Worm (Caenorhabditis elegans) whole organism, L2 larva: Measurements from ENCODE around the gene R11G1.11.

ENCODE experiments used
- C34F6.9 ChIP-seq: fragments of 150-350 bp; optimal IDR thresholded peaks from 2 replicates; lab custom pipeline; 2014; ENCODE audit warnings: missing biosample characterization, missing genetic modification characterization
- F13H6.1 ChIP-seq: sonication (generic microtip); optimal IDR thresholded peaks from 2 replicates; lab custom pipeline; 2016; ENCODE audit warnings: missing genetic modification characterization, missing compliant biosample characterization
- R02D3.7 ChIP-seq: fragments of 150-350 bp; optimal IDR thresholded peaks from 2 replicates; lab custom pipeline; 2014; ENCODE audit warnings: missing biosample characterization, missing genetic modification characterization
- ZK546.5 ChIP-seq: sonication (generic microtip); optimal IDR thresholded peaks from 2 replicates; lab custom pipeline; 2017; ENCODE audit warnings: missing biosample characterization, missing genetic modification characterization
- alr-1 ChIP-seq: fragments of 150-350 bp; optimal IDR thresholded peaks from 2 replicates; lab custom pipeline; 2014; ENCODE audit warnings: missing biosample characterization, missing genetic modification characterization
- aly-2 ChIP-seq: fragments of 150-350 bp; optimal IDR thresholded peaks from 2 replicates; lab custom pipeline; 2014; ENCODE audit warnings: missing biosample characterization, missing genetic modification characterization
- ama-1 ChIP-seq: fragments of 150-350 bp; optimal IDR thresholded peaks from 2 replicates; lab custom pipeline; 2018; ENCODE audit warnings: inconsistent platforms
- blmp-1 ChIP-seq: sonication (generic microtip); optimal IDR thresholded peaks from 2 replicates; lab custom pipeline; 2017; ENCODE audit warnings: missing genetic modification characterization, mild to moderate bottlenecking, missing compliant biosample characterization, antibody characterized with exemption, moderate library complexity; ENCODE audit not compliant: insufficient read depth
- ceh-16 ChIP-seq: fragments of 150-350 bp; optimal IDR thresholded peaks from 2 replicates; lab custom pipeline; 2014; ENCODE audit warnings: missing biosample characterization, missing genetic modification characterization
- ceh-82 ChIP-seq: fragments of 150-350 bp; optimal IDR thresholded peaks from 2 replicates; lab custom pipeline; 2014; ENCODE audit warnings: missing biosample characterization, missing genetic modification characterization
- crh-2 ChIP-seq: sonication (generic microtip); optimal IDR thresholded peaks from 2 replicates; lab custom pipeline; 2017; ENCODE audit warnings: missing biosample characterization, missing genetic modification characterization
- dmd-4 ChIP-seq: sonication (generic microtip); optimal IDR thresholded peaks from 2 replicates; lab custom pipeline; 2017; ENCODE audit warnings: missing biosample characterization, missing genetic modification characterization
- egl-27 ChIP-seq: sonication (generic microtip); optimal IDR thresholded peaks from 3 replicates; lab custom pipeline; 2017; ENCODE audit warnings: missing biosample characterization, missing genetic modification reagents, missing genetic modification characterization
- elt-1 ChIP-seq: fragments of 150-350 bp; optimal IDR thresholded peaks from 2 replicates; lab custom pipeline; 2014; ENCODE audit warnings: missing biosample characterization, missing genetic modification characterization
- elt-3 ChIP-seq: sonication (generic microtip); optimal IDR thresholded peaks from 2 replicates; lab custom pipeline; 2017; ENCODE audit warnings: missing biosample characterization, missing genetic modification characterization
- fos-1 ChIP-seq: fragments of 150-350 bp; optimal IDR thresholded peaks from 2 replicates; lab custom pipeline; 2014; ENCODE audit warnings: missing biosample characterization, missing genetic modification characterization
- gmeb-1 ChIP-seq: fragments of 150-350 bp; optimal IDR thresholded peaks from 2 replicates; lab custom pipeline; 2014; ENCODE audit warnings: missing biosample characterization, missing genetic modification characterization
- lin-11 ChIP-seq: fragments of 150-350 bp; sonication (generic microtip); optimal IDR thresholded peaks from 2 replicates; lab custom pipeline; 2014; ENCODE audit warnings: missing biosample characterization, missing genetic modification characterization, inconsistent platforms, mixed read lengths
- lin-13 ChIP-seq: fragments of 150-350 bp; optimal IDR thresholded peaks from 2 replicates; lab custom pipeline; 2014; ENCODE audit warnings: missing biosample characterization, missing genetic modification reagents, missing genetic modification characterization
- lin-39 ChIP-seq: fragments of 150-350 bp; optimal IDR thresholded peaks from 2 replicates; lab custom pipeline; 2014; ENCODE audit warnings: missing biosample characterization, missing genetic modification reagents, missing genetic modification characterization
- lsy-2 ChIP-seq, 2 experiments: fragments of 150-350 bp in 1 of 2; sonication (generic microtip) in 1 of 2; optimal IDR thresholded peaks; 2 replicates each; lab custom pipeline; 2014 to 2017; ENCODE audit warnings: missing biosample characterization in 2 of 2, missing genetic modification characterization in 2 of 2
- mab-5 ChIP-seq: fragments of 150-350 bp; optimal IDR thresholded peaks from 2 replicates; lab custom pipeline; 2014; ENCODE audit warnings: missing biosample characterization, missing genetic modification characterization
- mbf-1 ChIP-seq: sonication (generic microtip); optimal IDR thresholded peaks from 2 replicates; lab custom pipeline; 2017; ENCODE audit warnings: missing biosample characterization, missing genetic modification characterization
- mdl-1 ChIP-seq, 2 experiments: fragments of 150-350 bp in 1 of 2; sonication (generic microtip) in 1 of 2; optimal IDR thresholded peaks; 2 replicates each; lab custom pipeline; 2017; ENCODE audit warnings: missing biosample characterization in 2 of 2, missing genetic modification characterization in 2 of 2
- nhr-10 ChIP-seq: sonication (generic microtip); optimal IDR thresholded peaks from 2 replicates; lab custom pipeline; 2017; ENCODE audit warnings: missing biosample characterization, missing genetic modification characterization
- nhr-11 ChIP-seq: fragments of 150-350 bp; optimal IDR thresholded peaks from 2 replicates; lab custom pipeline; 2014; ENCODE audit warnings: missing biosample characterization, missing genetic modification characterization
- nhr-12 ChIP-seq: fragments of 150-350 bp; optimal IDR thresholded peaks from 2 replicates; lab custom pipeline; 2014; ENCODE audit warnings: missing biosample characterization, missing genetic modification characterization
- nhr-129 ChIP-seq: fragments of 150-350 bp; optimal IDR thresholded peaks from 2 replicates; lab custom pipeline; 2014; ENCODE audit warnings: missing biosample characterization, missing genetic modification characterization
- nhr-21 ChIP-seq: fragments of 150-350 bp; optimal IDR thresholded peaks from 2 replicates; lab custom pipeline; 2014; ENCODE audit warnings: missing biosample characterization, missing genetic modification characterization
- nhr-23 ChIP-seq: fragments of 150-350 bp; optimal IDR thresholded peaks from 2 replicates; lab custom pipeline; 2014; ENCODE audit warnings: missing biosample characterization, missing genetic modification reagents, missing genetic modification characterization
- nhr-237 ChIP-seq: fragments of 150-350 bp; optimal IDR thresholded peaks from 2 replicates; lab custom pipeline; 2014; ENCODE audit warnings: missing biosample characterization, missing genetic modification characterization
- nhr-25 ChIP-seq: fragments of 150-350 bp; sonication (generic microtip); optimal IDR thresholded peaks from 3 replicates; lab custom pipeline; 2014; ENCODE audit warnings: missing biosample characterization, missing genetic modification characterization
- nhr-6 ChIP-seq: fragments of 150-350 bp; optimal IDR thresholded peaks from 2 replicates; lab custom pipeline; 2014; ENCODE audit warnings: missing biosample characterization, missing genetic modification characterization
- nhr-77 ChIP-seq: fragments of 150-350 bp; optimal IDR thresholded peaks from 2 replicates; lab custom pipeline; 2014; ENCODE audit warnings: missing biosample characterization, missing genetic modification characterization
- peb-1 ChIP-seq: fragments of 150-350 bp; optimal IDR thresholded peaks from 2 replicates; lab custom pipeline; 2014; ENCODE audit warnings: missing biosample characterization, missing genetic modification characterization
- sem-4 ChIP-seq: fragments of 150-350 bp; optimal IDR thresholded peaks from 2 replicates; lab custom pipeline; 2014; ENCODE audit warnings: missing biosample characterization, missing genetic modification reagents, missing genetic modification characterization
- skn-1 ChIP-seq: sonication (generic microtip); optimal IDR thresholded peaks from 2 replicates; lab custom pipeline; 2017; ENCODE audit warnings: missing biosample characterization, missing genetic modification characterization
- sma-3 ChIP-seq: sonication (generic microtip); optimal IDR thresholded peaks from 2 replicates; lab custom pipeline; 2016; ENCODE audit warnings: missing genetic modification reagents, missing genetic modification characterization, missing compliant biosample characterization
- sma-9 ChIP-seq, 2 experiments: fragments of 150-350 bp in 1 of 2; sonication (generic microtip) in 1 of 2; optimal IDR thresholded peaks; 2 replicates each; lab custom pipeline; 2014 to 2016; ENCODE audit warnings: missing genetic modification characterization in 2 of 2, mild to moderate bottlenecking in 1 of 2, missing biosample characterization in 1 of 2, missing compliant biosample characterization in 1 of 2, missing genetic modification reagents in 1 of 2, moderate library complexity in 1 of 2
- snpc-4 ChIP-seq: fragments of 150-350 bp; optimal IDR thresholded peaks from 2 replicates; lab custom pipeline; 2014; ENCODE audit warnings: missing biosample characterization, missing genetic modification characterization
- unc-39 ChIP-seq: fragments of 150-350 bp; optimal IDR thresholded peaks from 2 replicates; lab custom pipeline; 2014; ENCODE audit warnings: missing biosample characterization, missing genetic modification characterization
- unc-55 ChIP-seq: fragments of 150-350 bp; sonication (generic microtip); optimal IDR thresholded peaks from 3 replicates; lab custom pipeline; 2014; ENCODE audit warnings: missing biosample characterization, missing genetic modification reagents, missing genetic modification characterization
- unc-62 ChIP-seq: fragments of 150-350 bp; optimal IDR thresholded peaks from 2 replicates; lab custom pipeline; 2014; ENCODE audit warnings: missing biosample characterization, missing genetic modification reagents, missing genetic modification characterization
- zag-1 ChIP-seq: fragments of 150-350 bp; optimal IDR thresholded peaks from 2 replicates; lab custom pipeline; 2014; ENCODE audit warnings: missing biosample characterization, missing genetic modification characterization
- ztf-1 ChIP-seq: fragments of 200-800 bp; sonication (Bioruptor generic); conservative IDR thresholded peaks from 2 replicates; pipeline ENCODE4 v1.3.6; 2022; ENCODE audit warnings: missing genetic modification characterization, missing compliant biosample characterization
- ztf-11 ChIP-seq: sonication (generic microtip); optimal IDR thresholded peaks from 2 replicates; lab custom pipeline; 2017; ENCODE audit warnings: missing biosample characterization, missing genetic modification characterization
- ztf-4 ChIP-seq: fragments of 150-350 bp; optimal IDR thresholded peaks from 2 replicates; lab custom pipeline; 2014; ENCODE audit warnings: missing biosample characterization, missing genetic modification characterization

The R11G1.11 gene

ce11 chrX:3644796-3645195 is 9.9 kb upstream of the R11G1.11 start, which contains the start of gene tmem-24:
TSS of gene tmem-24 (minus strand) at chrX:3644896.
- TF ChIP-seq nhr-77 (tag; lab: Kevin White, UChicago) (no peak), gmeb-1 (tag; lab: Kevin White, UChicago) (no peak), aly-2 (no peak), unc-39 (no peak), lin-39 (tag; lab: Kevin White, UChicago) (no peak), ceh-82 (tag; lab: Kevin White, UChicago) (no peak), elt-3 (tag; lab: Kevin White, UChicago) (no peak), ztf-1 (GFP tag; lab: Robert Waterston, UW) (no peak), blmp-1 (tag; lab: Kevin White, UChicago) (no peak), nhr-25 (no peak), dmd-4 (tag; lab: Kevin White, UChicago) (no peak)

DNA sequence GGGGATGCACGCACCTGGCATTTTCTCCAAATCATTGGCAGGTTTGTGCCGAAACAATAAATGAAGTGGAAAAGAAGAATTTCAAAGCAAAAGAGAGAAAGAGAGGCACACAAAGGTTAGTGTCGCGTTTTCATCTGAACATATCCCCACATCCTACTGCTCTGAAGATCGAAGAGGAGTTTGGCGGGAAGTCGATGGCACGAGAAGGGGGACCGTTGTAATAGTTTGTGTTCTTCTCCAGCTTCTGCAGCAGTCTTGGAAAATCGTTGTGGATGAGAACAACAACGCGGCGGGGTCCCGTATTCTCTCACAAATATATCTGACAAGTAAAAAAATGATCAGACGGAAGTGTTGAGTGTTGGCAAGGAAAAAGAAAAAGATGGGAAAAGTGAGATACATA is 8.8 kb upstream of the R11G1.11 start:
- TF ChIP-seq nhr-129 (peak; percentile 24), mab-5 (tag; lab: Kevin White, UChicago) (no peak), aly-2 (no peak), egl-27 (tag; lab: Kevin White, UChicago) (no peak), F13H6.1 (tag; lab: Kevin White, UChicago) (peak; percentile 34), ceh-16 (tag; lab: Kevin White, UChicago) (no peak), blmp-1 (tag; lab: Kevin White, UChicago) (no peak), sem-4 (tag; lab: Kevin White, UChicago) (no peak)
- TF ChIP-seq, all 48 proteins: peak for 2

DNA sequence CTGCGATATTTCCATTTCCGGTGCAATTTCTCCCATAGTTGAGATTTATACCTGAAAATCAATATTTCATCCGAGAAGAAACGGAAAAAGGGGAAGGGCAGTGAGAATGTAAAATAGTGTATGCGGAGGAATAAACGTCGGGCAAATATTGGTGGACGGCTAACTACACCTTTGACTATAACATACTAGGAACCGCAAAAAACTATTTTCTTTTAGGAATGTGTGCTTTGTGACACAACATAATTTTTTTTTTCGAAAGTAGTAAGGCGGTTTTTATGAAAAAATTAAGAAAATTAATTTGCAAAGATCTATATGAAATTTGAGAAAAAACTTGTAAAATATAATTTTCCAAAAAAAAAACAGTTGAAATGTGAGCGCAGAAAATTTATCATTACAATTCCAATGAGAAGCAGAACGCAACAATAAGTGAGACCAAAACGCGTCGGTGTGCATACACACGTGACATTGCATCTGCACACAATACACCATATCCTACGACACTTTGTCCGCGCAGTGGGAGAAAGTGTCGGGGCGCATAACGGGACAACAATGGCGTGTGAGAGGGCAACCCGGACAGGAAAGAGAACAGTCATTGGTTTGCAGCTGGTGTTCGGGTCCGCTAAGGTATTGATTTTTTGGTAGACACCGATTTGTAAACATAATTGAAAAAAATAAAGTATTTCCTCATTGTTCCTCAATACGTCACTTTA is 4.5 kb upstream of the R11G1.11 start, which contains the start of the genes sax-1 and R11G1.2:
Gene sax-1 (minus strand): TSS at position 51 of the 710 bp plus-strand sequence.
Gene R11G1.2 (plus strand): TSS at position 515 of the 710 bp plus-strand sequence.
- TF ChIP-seq fos-1 (tag; lab: Kevin White, UChicago) (peak; percentile 17), nhr-129 (peak; percentile 64), ztf-11 (tag; lab: Kevin White, UChicago) (no peak), C34F6.9 (peak; percentile 74), snpc-4 (tag; lab: Kevin White, UChicago) (no peak), ztf-4 (tag; lab: Kevin White, UChicago) (no peak), ceh-82 (tag; lab: Kevin White, UChicago) (no peak), lin-39 (tag; lab: Kevin White, UChicago) (no peak), nhr-25 (peak; percentile 57), mdl-1 (tag; optimal IDR thresholded peaks at IDR 0.05; lab: Kevin White, UChicago) (peak; percentile 37 to 88), zag-1 (tag; lab: Kevin White, UChicago) (no peak), nhr-23 (tag; lab: Kevin White, UChicago) (no peak), alr-1 (tag; lab: Kevin White, UChicago) (no peak), ama-1 (lab: Kevin White, UChicago) (no peak), nhr-77 (tag; lab: Kevin White, UChicago) (no peak), dmd-4 (tag; lab: Kevin White, UChicago) (no peak), nhr-10 (tag; lab: Kevin White, UChicago) (no peak), lin-13 (GFP tag; lab: Kevin White, UChicago) (peak; percentile 16), egl-27 (tag; lab: Kevin White, UChicago) (no peak), nhr-11 (tag; lab: Kevin White, UChicago) (no peak), elt-3 (tag; lab: Kevin White, UChicago) (no peak), R02D3.7 (tag; lab: Kevin White, UChicago) (no peak), nhr-12 (no peak), aly-2 (no peak), peb-1 (no peak), mab-5 (tag; lab: Kevin White, UChicago) (no peak), nhr-21 (tag; lab: Kevin White, UChicago) (peak; percentile 26), unc-62 (no peak), crh-2 (tag; lab: Kevin White, UChicago) (peak; percentile 60), ZK546.5 (tag; lab: Kevin White, UChicago) (no peak), sma-3 (GFP tag; lab: Kevin White, UChicago) (peak; percentile 30), ceh-16 (tag; lab: Kevin White, UChicago) (no peak), gmeb-1 (tag; lab: Kevin White, UChicago) (peak; percentile 19), sem-4 (tag; lab: Kevin White, UChicago) (no peak), F13H6.1 (tag; lab: Kevin White, UChicago) (peak; percentile 32), skn-1 (tag; lab: Kevin White, UChicago) (no peak), nhr-237 (tag; lab: Kevin White, UChicago) (no peak), sma-9 (GFP tag; optimal IDR thresholded peaks at IDR 0.05; lab: Kevin White, UChicago) (peak; percentile 20), sma-9 (tag; optimal IDR thresholded peaks at IDR 0.05; lab: Kevin White, UChicago) (no peak), lin-11 (tag; lab: Kevin White, UChicago) (peak; percentile 39), elt-1 (no peak), unc-39 (no peak), nhr-6 (tag; lab: Kevin White, UChicago) (no peak), mbf-1 (tag; lab: Kevin White, UChicago) (no peak), unc-55 (peak; percentile 61), lsy-2 (tag; optimal IDR thresholded peaks at IDR 0.05; lab: Kevin White, UChicago) (peak; percentile 5 to 66)
